Worm (Caenorhabditis elegans) whole organism, late embryonic: ENCODE measurements around the gene rps-22.

Experiments used
- ceh-2 ChIP-seq: sonication (generic microtip); optimal IDR thresholded peaks from 2 replicates; lab custom pipeline; 2016; ENCODE audit warnings: missing genotype, missing genetic modification characterization, missing compliant biosample characterization
- ceh-9 ChIP-seq: sonication (generic microtip); optimal IDR thresholded peaks from 2 replicates; lab custom pipeline; 2016; ENCODE audit warnings: mild to moderate bottlenecking, missing genetic modification characterization, inconsistent platforms, missing compliant biosample characterization
- hlh-8 ChIP-seq: sonication (generic microtip); optimal IDR thresholded peaks from 2 replicates; lab custom pipeline; 2016; ENCODE audit warnings: missing genotype, missing genetic modification characterization, missing compliant biosample characterization
- nfya-1 ChIP-seq: sonication (generic microtip); optimal IDR thresholded peaks from 2 replicates; lab custom pipeline; 2017; ENCODE audit warnings: missing genetic modification characterization, mild to moderate bottlenecking, missing compliant biosample characterization, antibody characterized with exemption, moderate library complexity
- nhr-11 ChIP-seq: fragments of 150-350 bp; optimal IDR thresholded peaks from 2 replicates; lab custom pipeline; 2014; ENCODE audit warnings: missing biosample characterization, missing genetic modification characterization
- pqm-1 ChIP-seq: sonication (generic microtip); optimal IDR thresholded peaks from 2 replicates; lab custom pipeline; 2016; ENCODE audit warnings: missing genetic modification characterization, missing compliant biosample characterization
- sox-4 ChIP-seq: sonication (generic microtip); optimal IDR thresholded peaks from 2 replicates; lab custom pipeline; 2017; ENCODE audit warnings: mild to moderate bottlenecking, missing genetic modification characterization, inconsistent platforms, missing compliant biosample characterization
- tbx-2 ChIP-seq: sonication (generic microtip); optimal IDR thresholded peaks from 2 replicates; lab custom pipeline; 2016; ENCODE audit warnings: missing genetic modification characterization, missing compliant biosample characterization
- unc-86 ChIP-seq: sonication (generic microtip); optimal IDR thresholded peaks from 2 replicates; lab custom pipeline; 2016; ENCODE audit warnings: missing genetic modification characterization, missing compliant biosample characterization

DNA sequence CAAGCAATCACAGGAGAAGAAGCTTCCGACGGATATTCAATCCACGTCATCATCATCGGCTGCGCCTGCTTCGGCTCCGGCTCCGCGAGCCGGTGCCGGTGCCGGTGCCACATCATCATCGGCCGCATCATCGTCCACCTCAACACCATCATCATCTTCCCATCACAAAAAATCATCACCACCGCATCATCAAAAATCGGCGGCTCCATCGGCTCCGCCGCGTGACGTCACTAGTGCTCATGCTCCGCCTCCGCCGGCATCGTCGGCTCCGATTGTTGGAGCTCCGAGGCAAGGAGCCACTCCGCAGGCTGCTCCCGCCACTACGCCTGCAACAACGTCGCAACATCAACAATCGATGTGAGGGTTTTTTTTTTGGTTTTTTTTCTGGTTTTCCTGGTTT is 18.3 kb upstream of the rps-22 start:
- TF ChIP-seq ceh-2 (tag; lab: Kevin White, UChicago) (no peak), sox-4 (tag; lab: Kevin White, UChicago) (no peak), tbx-2 (tag; lab: Kevin White, UChicago) (no peak), hlh-8 (tag; lab: Kevin White, UChicago) (no peak), nfya-1 (tag; lab: Kevin White, UChicago) (no peak), ceh-9 (tag; lab: Kevin White, UChicago) (no peak), pqm-1 (tag; lab: Kevin White, UChicago) (no peak), nhr-11 (tag; lab: Kevin White, UChicago) (no peak), unc-86 (tag; lab: Kevin White, UChicago) (no peak)
